Worm (Caenorhabditis elegans): ENCODE results near the gene R74.2.

- no peak for TF ChIP-seq ZK546.5 (tag; optimal IDR thresholded peaks at IDR 0.05)
- TF ChIP-seq R02D3.7 (tag; optimal IDR thresholded peaks at IDR 0.05): no peak
- no peak for TF ChIP-seq unc-62 (GFP tag; optimal IDR thresholded peaks at IDR 0.05)
- TF ChIP-seq pqm-1 (tag; optimal IDR thresholded peaks at IDR 0.05): no peak
- TF ChIP-seq nhr-25 (tag; optimal IDR thresholded peaks at IDR 0.05): no peak
- no peak for TF ChIP-seq lin-39 (tag; optimal IDR thresholded peaks at IDR 0.05)
- TF ChIP-seq egl-27 (tag; optimal IDR thresholded peaks at IDR 0.05): no peak
- no peak for TF ChIP-seq pha-4 (tag; optimal IDR thresholded peaks at IDR 0.05)
These were observed 6.6 kb upstream of the R74.2 start, which contains the start of gene C16C10.1 for ce11 chrIII:4181338-4181737.

Measured in whole organism, L3 larva.